Fruit fly (Drosophila melanogaster): Measurements from ENCODE around the gene CG5439.

DNA sequence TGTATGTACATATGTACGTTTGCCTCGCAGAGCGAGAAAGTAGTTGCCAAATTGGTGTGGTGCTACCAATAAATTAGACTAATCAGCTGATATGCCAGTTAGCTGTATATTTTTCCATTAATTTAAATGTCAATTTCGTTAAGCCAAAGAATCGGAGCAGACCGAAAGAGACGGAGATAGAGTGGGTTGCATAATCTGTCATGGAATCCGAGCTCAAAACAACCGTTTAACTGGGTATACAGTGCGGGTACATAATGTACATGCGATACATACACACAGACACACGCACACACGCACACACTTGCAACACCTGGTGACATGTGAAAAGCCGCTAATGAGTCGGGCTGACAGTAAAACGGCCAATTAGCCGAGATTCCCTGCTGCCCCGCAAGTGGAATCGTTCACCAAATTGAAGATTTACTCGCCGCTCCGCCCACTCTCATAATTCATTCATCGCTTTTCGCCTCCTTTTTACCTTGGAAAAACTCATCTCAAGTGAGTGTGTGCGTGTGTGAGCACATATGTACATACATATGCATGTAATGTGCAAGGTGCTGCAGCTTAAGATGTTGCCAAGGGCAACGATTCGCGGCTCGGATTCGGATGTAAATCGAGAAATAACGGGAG lies 14.2 kb downstream of the CG5439 start:
- no peak for TF ChIP-seq CrebA (GFP tag; optimal IDR thresholded peaks at IDR 0.05; ENCODE audit: borderline replicate concordance)
- no peak for TF ChIP-seq psq (GFP tag; optimal IDR thresholded peaks at IDR 0.05)
- no peak for TF ChIP-seq Abd-B (GFP tag; optimal IDR thresholded peaks at IDR 0.05)
- no peak for TF ChIP-seq usp (GFP tag; optimal IDR thresholded peaks at IDR 0.05)
- TF ChIP-seq woc (GFP tag; optimal IDR thresholded peaks at IDR 0.05): no peak
- TF ChIP-seq CG32264 (GFP tag; optimal IDR thresholded peaks at IDR 0.05): no peak
- TF ChIP-seq Dif (GFP tag; optimal IDR thresholded peaks at IDR 0.05; ENCODE audit: partially characterized antibody): no peak
- no peak for TF ChIP-seq rgr (GFP tag; optimal IDR thresholded peaks at IDR 0.05)
- no peak for TF ChIP-seq ey (GFP tag; optimal IDR thresholded peaks at IDR 0.05)
- no peak for TF ChIP-seq Vsx2 (GFP tag; optimal IDR thresholded peaks at IDR 0.05; ENCODE audit: partially characterized antibody)
- TF ChIP-seq Mio (GFP tag; optimal IDR thresholded peaks at IDR 0.05): no peak
- TF ChIP-seq pan (optimal IDR thresholded peaks at IDR 0.05): no peak
